Fruit fly (Drosophila melanogaster) whole organism, embryonic: ENCODE measurements around the gene alpha-Spec.

Experiments used
- Bgb ChIP-seq: fragments of 200-800 bp; sonication (Bioruptor generic); IDR thresholded peaks from 2 replicates; pipeline ENCODE4 v1.3.6; 2022; ENCODE audit warnings: missing biosample characterization, missing genetic modification characterization; ENCODE audit not compliant: partially characterized antibody
- CG10654 ChIP-seq: fragments of 200-800 bp; sonication (Bioruptor generic); optimal IDR thresholded peaks from 2 replicates; lab custom pipeline; 2016; ENCODE audit warnings: missing biosample characterization, missing genetic modification characterization
- CG10959 ChIP-seq: fragments of 200-800 bp; sonication (Bioruptor generic); IDR thresholded peaks from 2 replicates; pipeline ENCODE4 v1.3.6; 2022; ENCODE audit warnings: missing biosample characterization, missing genetic modification characterization
- CG11456 ChIP-seq: fragments of 200-800 bp; sonication (Bioruptor generic); IDR thresholded peaks from 3 replicates; pipeline ENCODE4 v1.3.6; 2022; ENCODE audit warnings: missing biosample characterization, missing genetic modification characterization
- CG11560 ChIP-seq: fragments of 200-800 bp; sonication (Bioruptor generic); IDR thresholded peaks from 3 replicates; pipeline ENCODE4 v1.3.6; 2022; ENCODE audit warnings: missing biosample characterization, missing genetic modification characterization
- CG12155 ChIP-seq: fragments of 200-800 bp; sonication (Bioruptor generic); optimal IDR thresholded peaks from 3 replicates; lab custom pipeline; 2016; ENCODE audit warnings: missing biosample characterization, missing genetic modification characterization
- CG14667 ChIP-seq: fragments of 200-800 bp; sonication (Bioruptor generic); IDR thresholded peaks from 2 replicates; pipeline ENCODE4 v1.3.6; 2022; ENCODE audit warnings: missing biosample characterization, missing genetic modification characterization
- CG30020 ChIP-seq: fragments of 200-800 bp; optimal IDR thresholded peaks from 2 replicates; lab custom pipeline; 2019; ENCODE audit warnings: missing biosample characterization, mild to moderate bottlenecking, missing genetic modification characterization, moderate library complexity
- CG30431 ChIP-seq: fragments of 200-800 bp; sonication (Bioruptor generic); optimal IDR thresholded peaks from 2 replicates; lab custom pipeline; 2017; ENCODE audit warnings: missing biosample characterization, missing genetic modification characterization
- CG34224 ChIP-seq: fragments of 200-800 bp; sonication (Bioruptor generic); IDR thresholded peaks from 3 replicates; pipeline ENCODE4 v1.3.6; 2022; ENCODE audit warnings: missing biosample characterization, missing genetic modification characterization; ENCODE audit not compliant: partially characterized antibody
- CG4730 ChIP-seq: fragments of 200-800 bp; sonication (Bioruptor generic); IDR thresholded peaks from 2 replicates; pipeline ENCODE4 v1.3.6; 2022; ENCODE audit warnings: missing biosample characterization, missing genetic modification characterization
- CG5245 ChIP-seq: fragments of 200-800 bp; sonication (Bioruptor generic); optimal IDR thresholded peaks from 3 replicates; lab custom pipeline; 2016; ENCODE audit warnings: missing biosample characterization, missing genetic modification characterization
- CG7745 ChIP-seq: fragments of 200-800 bp; sonication (Bioruptor generic); optimal IDR thresholded peaks from 2 replicates; lab custom pipeline; 2018; ENCODE audit warnings: missing biosample characterization, mild to moderate bottlenecking, missing genetic modification characterization, moderate library complexity
- CG7839 ChIP-seq: fragments of 200-800 bp; sonication (Bioruptor generic); optimal IDR thresholded peaks from 3 replicates; lab custom pipeline; 2018; ENCODE audit warnings: missing biosample characterization, mild to moderate bottlenecking, missing genetic modification characterization, moderate library complexity
- CG8359 ChIP-seq: fragments of 200-800 bp; sonication (Bioruptor generic); optimal IDR thresholded peaks from 2 replicates; lab custom pipeline; 2017; ENCODE audit warnings: missing biosample characterization, mild to moderate bottlenecking, missing genetic modification characterization, borderline replicate concordance
- CG9609 ChIP-seq: fragments of 200-800 bp; sonication (Bioruptor generic); optimal IDR thresholded peaks from 3 replicates; lab custom pipeline; 2016; ENCODE audit warnings: missing biosample characterization, missing genetic modification characterization
- CG9817 ChIP-seq: fragments of 200-800 bp; sonication (Bioruptor generic); optimal IDR thresholded peaks from 2 replicates; lab custom pipeline; 2018; ENCODE audit warnings: missing biosample characterization, mild to moderate bottlenecking, missing genetic modification characterization, moderate library complexity
- Camta ChIP-seq: fragments of 200-800 bp; sonication (Bioruptor generic); optimal IDR thresholded peaks from 2 replicates; lab custom pipeline; 2016; ENCODE audit warnings: missing biosample characterization, missing genetic modification characterization
- D19B ChIP-seq: fragments of 200-800 bp; sonication (Bioruptor generic); optimal IDR thresholded peaks from 2 replicates; lab custom pipeline; 2017; ENCODE audit warnings: missing biosample characterization, mild to moderate bottlenecking, missing genetic modification characterization
- Dad ChIP-seq: fragments of 200-800 bp; sonication (Bioruptor generic); optimal IDR thresholded peaks from 3 replicates; lab custom pipeline; 2016; ENCODE audit warnings: missing biosample characterization, missing genetic modification characterization
- Dip3 ChIP-seq: fragments of 200-800 bp; sonication (Bioruptor generic); optimal IDR thresholded peaks from 3 replicates; lab custom pipeline; 2016; ENCODE audit warnings: missing biosample characterization, missing genetic modification characterization
- Dll ChIP-seq: fragments of 200-800 bp; sonication (Bioruptor generic); IDR thresholded peaks from 4 replicates; pipeline ENCODE4 v1.3.6; 2022; ENCODE audit warnings: missing biosample characterization, missing genetic modification characterization; ENCODE audit not compliant: partially characterized antibody
- E2f1 ChIP-seq: fragments of 200-800 bp; sonication (Bioruptor generic); IDR thresholded peaks from 2 replicates; pipeline ENCODE4 v1.3.6; 2022; ENCODE audit warnings: missing biosample characterization, missing genetic modification characterization
- Gug ChIP-seq: fragments of 200-800 bp; sonication (Bioruptor generic); IDR thresholded peaks from 4 replicates; pipeline ENCODE4 v1.3.6; 2022; ENCODE audit warnings: missing biosample characterization, missing genetic modification characterization
- HmgZ ChIP-seq: fragments of 200-800 bp; sonication (Bioruptor generic); optimal IDR thresholded peaks from 2 replicates; lab custom pipeline; 2018; ENCODE audit warnings: missing biosample characterization, mild to moderate bottlenecking, missing genetic modification characterization
- Hr51 ChIP-seq, 2 experiments: fragments of 200-800 bp; sonication (Bioruptor generic); optimal IDR thresholded peaks; 2 replicates in 1 of 2; 3 replicates in 1 of 2; lab custom pipeline; 2016 to 2018; ENCODE audit warnings: missing biosample characterization in 2 of 2, missing genetic modification characterization in 2 of 2, mild to moderate bottlenecking in 1 of 2, moderate library complexity in 1 of 2
- Jarid2 ChIP-seq: fragments of 200-800 bp; sonication (Bioruptor generic); optimal IDR thresholded peaks from 3 replicates; lab custom pipeline; 2017; ENCODE audit warnings: mild to moderate bottlenecking, missing biosample characterization, missing genetic modification reagents, missing genetic modification characterization
- Kr ChIP-seq: fragments of 200-800 bp; sonication (Bioruptor generic); optimal IDR thresholded peaks from 2 replicates; lab custom pipeline; 2017; ENCODE audit warnings: missing biosample characterization, mild to moderate bottlenecking, missing genetic modification characterization
- MBD-R2 ChIP-seq: fragments of 200-800 bp; sonication (Bioruptor generic); IDR thresholded peaks from 2 replicates; pipeline ENCODE4 v1.3.6; 2022; ENCODE audit warnings: missing biosample characterization, missing genetic modification characterization
- Myb ChIP-seq: fragments of 200-800 bp; sonication (Bioruptor generic); optimal IDR thresholded peaks from 2 replicates; lab custom pipeline; 2016; ENCODE audit warnings: missing biosample characterization, missing genetic modification characterization
- NC2α ChIP-seq: fragments of 200-800 bp; sonication (Bioruptor generic); optimal IDR thresholded peaks from 2 replicates; lab custom pipeline; 2016; ENCODE audit warnings: missing biosample characterization, missing genetic modification characterization
- ac ChIP-seq: fragments of 200-800 bp; sonication (Bioruptor generic); optimal IDR thresholded peaks from 3 replicates; lab custom pipeline; 2017; ENCODE audit warnings: missing biosample characterization, mild to moderate bottlenecking, missing genetic modification characterization
- ap ChIP-seq: fragments of 200-800 bp; sonication (Bioruptor generic); IDR thresholded peaks from 2 replicates; pipeline ENCODE4 v1.3.6; 2022; ENCODE audit warnings: missing biosample characterization, missing genetic modification characterization
- ash1 ChIP-seq: fragments of 200-800 bp; sonication (Bioruptor generic); optimal IDR thresholded peaks from 2 replicates; lab custom pipeline; 2018; ENCODE audit warnings: missing biosample characterization, mild to moderate bottlenecking, missing genetic modification characterization
- cas ChIP-seq: fragments of 200-800 bp; sonication (Bioruptor generic); IDR thresholded peaks from 2 replicates; pipeline ENCODE4 v1.3.6; 2022; ENCODE audit warnings: missing biosample characterization, missing genetic modification characterization
- cato ChIP-seq: fragments of 200-800 bp; sonication (Bioruptor generic); optimal IDR thresholded peaks from 2 replicates; lab custom pipeline; 2016; ENCODE audit warnings: missing biosample characterization, missing genetic modification characterization, borderline replicate concordance
- cg ChIP-seq: fragments of 200-800 bp; sonication (Bioruptor generic); optimal IDR thresholded peaks from 3 replicates; lab custom pipeline; 2019; ENCODE audit warnings: missing biosample characterization, mild to moderate bottlenecking, missing genetic modification characterization, moderate library complexity
- dan ChIP-seq: fragments of 200-800 bp; sonication (Bioruptor generic); IDR thresholded peaks from 2 replicates; pipeline ENCODE4 v1.3.6; 2022; ENCODE audit warnings: missing biosample characterization, missing genetic modification characterization
- fu2 ChIP-seq: fragments of 200-800 bp; sonication (Bioruptor generic); optimal IDR thresholded peaks from 2 replicates; lab custom pipeline; 2016; ENCODE audit warnings: missing biosample characterization, missing genetic modification characterization
- gfzf ChIP-seq: fragments of 200-800 bp; sonication (Bioruptor generic); optimal IDR thresholded peaks from 2 replicates; lab custom pipeline; 2016; ENCODE audit warnings: missing biosample characterization, mild to moderate bottlenecking, missing genetic modification characterization, moderate library complexity
- grn ChIP-seq: fragments of 200-800 bp; sonication (Bioruptor generic); optimal IDR thresholded peaks from 3 replicates; lab custom pipeline; 2017; ENCODE audit warnings: missing biosample characterization, missing genetic modification characterization
- kay ChIP-seq: fragments of 200-800 bp; sonication (Bioruptor generic); optimal IDR thresholded peaks from 2 replicates; lab custom pipeline; 2016; ENCODE audit warnings: missing biosample characterization, missing genetic modification characterization
- kni ChIP-seq: fragments of 200-800 bp; sonication (Bioruptor generic); optimal IDR thresholded peaks from 3 replicates; lab custom pipeline; 2017; ENCODE audit warnings: mild to moderate bottlenecking, missing biosample characterization, missing genetic modification reagents, missing genetic modification characterization
- knrl ChIP-seq: fragments of 200-800 bp; sonication (Bioruptor generic); IDR thresholded peaks from 3 replicates; pipeline ENCODE4 v1.3.6; 2022; ENCODE audit warnings: missing biosample characterization, missing genetic modification characterization; ENCODE audit not compliant: partially characterized antibody
- row ChIP-seq: fragments of 200-800 bp; sonication (Bioruptor generic); IDR thresholded peaks from 3 replicates; pipeline ENCODE4 v1.3.6; 2022; ENCODE audit warnings: missing biosample characterization, missing genetic modification characterization
- run ChIP-seq: fragments of 200-800 bp; sonication (Bioruptor generic); optimal IDR thresholded peaks from 3 replicates; lab custom pipeline; 2018; ENCODE audit warnings: missing biosample characterization, mild to moderate bottlenecking, missing genetic modification characterization
- schlank ChIP-seq: fragments of 200-800 bp; sonication (Bioruptor generic); optimal IDR thresholded peaks from 2 replicates; lab custom pipeline; 2018; ENCODE audit warnings: missing biosample characterization, mild to moderate bottlenecking, missing genetic modification characterization
- sens-2 ChIP-seq: fragments of 200-800 bp; sonication (Bioruptor generic); IDR thresholded peaks from 2 replicates; pipeline ENCODE4 v1.3.6; 2022; ENCODE audit warnings: missing biosample characterization, missing genetic modification characterization
- slbo ChIP-seq: fragments of 200-800 bp; sonication (Bioruptor generic); IDR thresholded peaks from 2 replicates; pipeline ENCODE4 v1.3.6; 2022; ENCODE audit warnings: missing biosample characterization, missing genetic modification characterization
- tin ChIP-seq: fragments of 200-800 bp; sonication (Bioruptor generic); optimal IDR thresholded peaks from 3 replicates; lab custom pipeline; 2016; ENCODE audit warnings: missing biosample characterization, missing genetic modification characterization
- tio ChIP-seq: fragments of 200-800 bp; sonication (Bioruptor generic); optimal IDR thresholded peaks from 2 replicates; lab custom pipeline; 2017; ENCODE audit warnings: missing biosample characterization, missing genetic modification characterization, inconsistent platforms
- ttk ChIP-seq: fragments of 200-800 bp; sonication (Bioruptor generic); IDR thresholded peaks from 2 replicates; pipeline ENCODE4 v2.1.2; 2022; ENCODE audit warnings: missing biosample characterization, missing genetic modification characterization

Gene alpha-Spec

dm6 chr3L:1730873-1731272, 64.3 kb downstream of the alpha-Spec start, which contains the start of gene drpr (continued):
- TF ChIP-seq CG14667 = no peak
- no peak for TF ChIP-seq cato (GFP tag; lab: Kevin White, UChicago)
- no peak for TF ChIP-seq Hr51 (GFP tag; optimal IDR thresholded peaks at IDR 0.05; lab: Kevin White, UChicago)
- peak; percentile 72 for TF ChIP-seq Myb
- no peak for TF ChIP-seq ap (GFP tag; lab: Robert Waterston, UW)
- no peak for TF ChIP-seq Kr (GFP tag; lab: Kevin White, UChicago)
- no peak for TF ChIP-seq grn (GFP tag; lab: Kevin White, UChicago)
- TF ChIP-seq schlank = no peak
- no peak for TF ChIP-seq CG10654 (GFP tag; lab: Kevin White, UChicago)
- no peak for TF ChIP-seq ac (GFP tag; lab: Kevin White, UChicago)
- no peak for TF ChIP-seq sens-2 (GFP tag; lab: Robert Waterston, UW)
- no peak for TF ChIP-seq cas (GFP tag; lab: Robert Waterston, UW)
- TF ChIP-seq slbo = no peak
- TF ChIP-seq ttk = no peak
- TF ChIP-seq CG30020 (tag; lab: Kevin White, UChicago) = peak; percentile 34
- TF ChIP-seq CG11456 (GFP tag; lab: Robert Waterston, UW) = no peak
- peak; percentile 51 for TF ChIP-seq HmgZ (tag; lab: Kevin White, UChicago)
- no peak for TF ChIP-seq kay (GFP tag; lab: Kevin White, UChicago)
- no peak for TF ChIP-seq CG10959
- no peak for TF ChIP-seq CG34224 (GFP tag; lab: Robert Waterston, UW)
- no peak for TF ChIP-seq CG4730 (GFP tag; lab: Robert Waterston, UW)
- no peak for TF ChIP-seq ash1 (GFP tag; lab: Kevin White, UChicago)
- TF ChIP-seq tio (GFP tag; lab: Kevin White, UChicago) = no peak
- TF ChIP-seq CG11560 (tag; lab: Robert Waterston, UW) = no peak
- peak; percentile 86 for TF ChIP-seq MBD-R2 (GFP tag; lab: Robert Waterston, UW)
- peak; percentile 94 for TF ChIP-seq gfzf
- TF ChIP-seq Dll (GFP tag; lab: Robert Waterston, UW) = no peak
- TF ChIP-seq NC2α (GFP tag; lab: Kevin White, UChicago) = no peak
- TF ChIP-seq Dad (GFP tag; lab: Kevin White, UChicago) = no peak
- TF ChIP-seq CG30431 = no peak
- TF ChIP-seq CG12155 (GFP tag; lab: Kevin White, UChicago) = no peak
- TF ChIP-seq run (tag; lab: Kevin White, UChicago) = peak; percentile 16
- peak; percentile 36; the same call in 1 of the 2 replicates for TF ChIP-seq Bgb (GFP tag; lab: Robert Waterston, UW)
- no peak for TF ChIP-seq Dip3
- TF ChIP-seq kni (GFP tag; lab: Kevin White, UChicago) = peak; percentile 2
- TF ChIP-seq E2f1 (GFP tag; lab: Robert Waterston, UW) = no peak
- no peak for TF ChIP-seq CG9817 (tag; lab: Kevin White, UChicago)
- TF ChIP-seq CG9609 = no peak
- TF ChIP-seq dan (GFP tag; lab: Robert Waterston, UW) = no peak
- TF ChIP-seq cg (GFP tag; lab: Kevin White, UChicago) = no peak
- TF ChIP-seq Gug = no peak
- TF ChIP-seq D19B (GFP tag; lab: Kevin White, UChicago) = no peak
- TF ChIP-seq row = peak; percentile 79
- no peak for TF ChIP-seq CG7839
- peak; percentile 85 for TF ChIP-seq Jarid2 (GFP tag; lab: Kevin White, UChicago)
- TF ChIP-seq CG5245 (GFP tag; lab: Kevin White, UChicago) = no peak
- TF ChIP-seq CG7745 (tag; lab: Kevin White, UChicago) = no peak
- no peak for TF ChIP-seq CG8359 (GFP tag; lab: Kevin White, UChicago)
- TF ChIP-seq tin (GFP tag; lab: Kevin White, UChicago) = no peak
- TF ChIP-seq Camta (GFP tag; lab: Kevin White, UChicago) = no peak
- TF ChIP-seq knrl (GFP tag; lab: Robert Waterston, UW) = peak; percentile 45; the same call in 1 of the 3 replicates
- TF ChIP-seq fu2 (GFP tag; lab: Kevin White, UChicago) = no peak
